Fruit fly (Drosophila melanogaster): ENCODE measurements around the gene CG13994.

The CG13994 gene

dm6 chr2L:6047528-6048160, 15.1 kb upstream of the CG13994 start, which contains the start of gene IPIP (continued):
- peak; percentile 67; the same call in 1 of the 3 replicates for TF ChIP-seq CG34422 (GFP tag; IDR thresholded peaks at IDR 0.05)
- TF ChIP-seq CG17802 (tag; optimal IDR thresholded peaks at IDR 0.05): peak; percentile 3
- peak; percentile 52; the same call in 2 of the 3 replicates for TF ChIP-seq Dbx (GFP tag; IDR thresholded peaks at IDR 0.05)
- no peak; the same call in 2 of the 3 replicates for TF ChIP-seq croc (GFP tag; conservative IDR thresholded peaks at IDR 0.05)
- TF ChIP-seq CG7963 (GFP tag; IDR thresholded peaks at IDR 0.05; ENCODE audit: partially characterized antibody): peak; percentile 82
- peak; percentile 1 for TF ChIP-seq Dad (GFP tag; optimal IDR thresholded peaks at IDR 0.05)
- TF ChIP-seq Chrac-16 (GFP tag; optimal IDR thresholded peaks at IDR 0.05): no peak
- TF ChIP-seq CG8765 (GFP tag; IDR thresholded peaks at IDR 0.05): no peak
- no peak for TF ChIP-seq fd96Cb (tag; optimal IDR thresholded peaks at IDR 0.05)
- TF ChIP-seq sisA (GFP tag; IDR thresholded peaks at IDR 0.05): 0 out of 2 replicates have a peak, but pooled peaks have one; percentile 4
- TF ChIP-seq CG4282 (GFP tag; optimal IDR thresholded peaks at IDR 0.05): no peak
- TF ChIP-seq schlank (tag; optimal IDR thresholded peaks at IDR 0.05): no peak
- peak; percentile 37 for TF ChIP-seq nmo (GFP tag; optimal IDR thresholded peaks at IDR 0.05)
- TF ChIP-seq MBD-R2 (GFP tag; IDR thresholded peaks at IDR 0.05): peak; percentile 93
- TF ChIP-seq crp (GFP tag; optimal IDR thresholded peaks at IDR 0.05): peak in 1 of 2 experiments; percentile 73
- TF ChIP-seq luna (GFP tag; optimal IDR thresholded peaks at IDR 0.05): no peak
- no peak for TF ChIP-seq bab2 (GFP tag; optimal IDR thresholded peaks at IDR 0.05)
- peak; percentile 17; the same call in 1 of the 3 replicates for TF ChIP-seq CG14050 (GFP tag; IDR thresholded peaks at IDR 0.05)
- peak; percentile 51 for TF ChIP-seq CG10543 (GFP tag; optimal IDR thresholded peaks at IDR 0.05)
- no peak for TF ChIP-seq CG8290 (GFP tag; optimal IDR thresholded peaks at IDR 0.05)
- TF ChIP-seq CG8290 (tag; optimal IDR thresholded peaks at IDR 0.05): peak in 1 of 2 experiments; percentile 66
- TF ChIP-seq Hr39 (optimal IDR thresholded peaks at IDR 0.05): no peak
- TF ChIP-seq insv (GFP tag; optimal IDR thresholded peaks at IDR 0.05): no peak
- TF ChIP-seq CTCF (GFP tag; optimal IDR thresholded peaks at IDR 0.05): peak; percentile 13
- TF ChIP-seq CG12659 (GFP tag; optimal IDR thresholded peaks at IDR 0.05): peak; percentile 65
- TF ChIP-seq ewg (GFP tag; optimal IDR thresholded peaks at IDR 0.05): peak; percentile 12
- peak; percentile 4 for TF ChIP-seq Fer1 (GFP tag; optimal IDR thresholded peaks at IDR 0.05)
- peak; percentile 24 for TF ChIP-seq CG31365 (tag; optimal IDR thresholded peaks at IDR 0.05)
- peak; percentile 13; the same call in 1 of the 2 replicates for TF ChIP-seq dati (GFP tag; IDR thresholded peaks at IDR 0.05)
- peak; percentile 9 for TF ChIP-seq zfh2 (GFP tag; optimal IDR thresholded peaks at IDR 0.05)
- TF ChIP-seq z (GFP tag; IDR thresholded peaks at IDR 0.05): no peak
- no peak for TF ChIP-seq CG9609 (GFP tag; optimal IDR thresholded peaks at IDR 0.05)
- TF ChIP-seq CG18764 (GFP tag; optimal IDR thresholded peaks at IDR 0.05): no peak
- TF ChIP-seq cg (GFP tag; optimal IDR thresholded peaks at IDR 0.05): no peak
- TF ChIP-seq row (GFP tag; IDR thresholded peaks at IDR 0.05): peak; percentile 48; the same call in 2 of the 3 replicates
- peak; percentile 40 for TF ChIP-seq dm (GFP tag; optimal IDR thresholded peaks at IDR 0.05)
- TF ChIP-seq amos (GFP tag; IDR thresholded peaks at IDR 0.05; ENCODE audit: partially characterized antibody): peak; percentile 94
- no peak for TF ChIP-seq hth (optimal IDR thresholded peaks at IDR 0.05)
- no peak for TF ChIP-seq CG7786 (GFP tag; optimal IDR thresholded peaks at IDR 0.05)
- TF ChIP-seq CG3847 (GFP tag; IDR thresholded peaks at IDR 0.05): peak; percentile 70
- TF ChIP-seq maf-S (GFP tag; optimal IDR thresholded peaks at IDR 0.05): no peak
- TF ChIP-seq sim (GFP tag; IDR thresholded peaks at IDR 0.05): 0 out of 2 replicates have a peak, but pooled peaks have one; percentile 31
- peak; percentile 53 for TF ChIP-seq CG1233 (GFP tag; optimal IDR thresholded peaks at IDR 0.05)
- peak; percentile 87 for TF ChIP-seq CG6791 (GFP tag; IDR thresholded peaks at IDR 0.05; ENCODE audit: partially characterized antibody)
- TF ChIP-seq CG11504 (tag; optimal IDR thresholded peaks at IDR 0.05): no peak
- TF ChIP-seq CG8924 (tag; optimal IDR thresholded peaks at IDR 0.05): peak; percentile 17
- TF ChIP-seq NfI (GFP tag; optimal IDR thresholded peaks at IDR 0.05): peak; percentile 51
- TF ChIP-seq yki (optimal IDR thresholded peaks at IDR 0.05): no peak
- peak; percentile 34; the same call in 1 of the 3 replicates for TF ChIP-seq ase (GFP tag; IDR thresholded peaks at IDR 0.05)
- TF ChIP-seq Usf (GFP tag; optimal IDR thresholded peaks at IDR 0.05): no peak
- TF ChIP-seq zen (tag; optimal IDR thresholded peaks at IDR 0.05): no peak
- TF ChIP-seq CG17829 (tag; optimal IDR thresholded peaks at IDR 0.05): peak; percentile 44

All from whole organism, embryonic.